Fruit fly (Drosophila melanogaster) whole organism, adult: ENCODE measurements around the gene CG33928.

Experiments used
- CG11617 ChIP-seq: fragments of 200-800 bp; sonication (Bioruptor generic); optimal IDR thresholded peaks from 2 replicates; lab custom pipeline; 2017; ENCODE audit warnings: mild to moderate bottlenecking, missing biosample characterization, missing genetic modification reagents, missing genetic modification characterization
- CG12768 ChIP-seq: fragments of 200-800 bp; sonication (Bioruptor generic); optimal IDR thresholded peaks from 2 replicates; lab custom pipeline; 2017; ENCODE audit warnings: missing biosample characterization, missing genetic modification characterization, mild to moderate bottlenecking, moderate library complexity, missing genetic modification reagents
- CG14711 ChIP-seq: fragments of 200-800 bp; sonication (Bioruptor generic); optimal IDR thresholded peaks from 2 replicates; lab custom pipeline; 2018; ENCODE audit warnings: missing biosample characterization, mild to moderate bottlenecking, missing genetic modification characterization, moderate library complexity
- CG7101 ChIP-seq: fragments of 200-800 bp; sonication (Bioruptor generic); optimal IDR thresholded peaks from 2 replicates; lab custom pipeline; 2018; ENCODE audit warnings: missing biosample characterization, mild to moderate bottlenecking, missing genetic modification characterization, moderate library complexity
- Crg-1 ChIP-seq: fragments of 200-800 bp; sonication (Bioruptor generic); optimal IDR thresholded peaks from 2 replicates; lab custom pipeline; 2016; ENCODE audit warnings: missing biosample characterization, missing genetic modification characterization
- bab1 ChIP-seq: fragments of 200-800 bp; sonication (Bioruptor generic); optimal IDR thresholded peaks from 3 replicates; lab custom pipeline; 2019; ENCODE audit warnings: missing biosample characterization, mild to moderate bottlenecking, missing genetic modification characterization, moderate library complexity
- cic ChIP-seq: fragments of 200-800 bp; sonication (Bioruptor generic); optimal IDR thresholded peaks from 2 replicates; lab custom pipeline; 2017; ENCODE audit warnings: missing biosample characterization, mild to moderate bottlenecking, missing genetic modification characterization, moderate library complexity
- ovo ChIP-seq: fragments of 200-800 bp; sonication (Bioruptor generic); optimal IDR thresholded peaks from 2 replicates; lab custom pipeline; 2016; ENCODE audit warnings: missing biosample characterization, missing genetic modification characterization
- pad ChIP-seq: fragments of 200-800 bp; sonication (Bioruptor generic); optimal IDR thresholded peaks from 3 replicates; lab custom pipeline; 2017; ENCODE audit warnings: missing biosample characterization, missing genetic modification characterization, mild to moderate bottlenecking, moderate library complexity, missing genetic modification reagents
- tj ChIP-seq: fragments of 200-800 bp; sonication (Bioruptor generic); optimal IDR thresholded peaks from 3 replicates; lab custom pipeline; 2017; ENCODE audit warnings: missing biosample characterization, mild to moderate bottlenecking, missing genetic modification characterization, moderate library complexity
- toe ChIP-seq: fragments of 200-800 bp; sonication (Bioruptor generic); optimal IDR thresholded peaks from 2 replicates; lab custom pipeline; 2016; ENCODE audit warnings: missing biosample characterization, missing genetic modification characterization

dm6 chr2L:17433030-17433912, 3.1 kb downstream of the CG33928 start, which contains the start of the genes Dif and CG5043:
- TF ChIP-seq CG7101 (tag; lab: Kevin White, UChicago) = no peak
- no peak for TF ChIP-seq cic
- no peak for TF ChIP-seq tj (GFP tag; lab: Kevin White, UChicago)
- no peak for TF ChIP-seq Crg-1
- TF ChIP-seq CG14711 (tag; lab: Kevin White, UChicago) = no peak
- TF ChIP-seq CG12768 (GFP tag; lab: Kevin White, UChicago) = no peak
- no peak for TF ChIP-seq pad (GFP tag; lab: Kevin White, UChicago)
- no peak for TF ChIP-seq toe
- no peak for TF ChIP-seq CG11617 (GFP tag; lab: Kevin White, UChicago)
- no peak for TF ChIP-seq bab1
- TF ChIP-seq ovo (GFP tag; lab: Kevin White, UChicago) = no peak
